Fruit fly (Drosophila melanogaster) whole organism, embryonic: ENCODE measurements around the gene CG31459.

Experiments used
- BEAF-32 ChIP-seq: fragments of 200-800 bp; sonication (Bioruptor generic); optimal IDR thresholded peaks from 3 replicates; lab custom pipeline; 2017; ENCODE audit warnings: missing biosample characterization, missing genetic modification characterization, mild to moderate bottlenecking, moderate library complexity, missing genetic modification reagents
- Blimp-1 ChIP-seq: fragments of 200-800 bp; sonication (Bioruptor generic); optimal IDR thresholded peaks from 3 replicates; lab custom pipeline; 2018; ENCODE audit warnings: missing biosample characterization, missing genetic modification characterization, mild to moderate bottlenecking, moderate library complexity, missing genetic modification reagents
- BtbVII ChIP-seq: fragments of 200-800 bp; sonication (Bioruptor generic); optimal IDR thresholded peaks from 3 replicates; lab custom pipeline; 2017; ENCODE audit warnings: missing biosample characterization, mild to moderate bottlenecking, missing genetic modification characterization
- CG1024 ChIP-seq: fragments of 200-800 bp; sonication (Bioruptor generic); IDR thresholded peaks from 2 replicates; pipeline ENCODE4 v1.3.6; 2022; ENCODE audit warnings: missing biosample characterization, missing genetic modification characterization
- CG10431 ChIP-seq: fragments of 200-800 bp; sonication (Bioruptor generic); optimal IDR thresholded peaks from 3 replicates; lab custom pipeline; 2018; ENCODE audit warnings: missing biosample characterization, mild to moderate bottlenecking, missing genetic modification characterization
- CG10979 ChIP-seq: fragments of 200-800 bp; sonication (Bioruptor generic); optimal IDR thresholded peaks from 2 replicates; lab custom pipeline; 2018; ENCODE audit warnings: missing biosample characterization, mild to moderate bottlenecking, missing genetic modification characterization, moderate library complexity
- CG13894 ChIP-seq: fragments of 200-800 bp; sonication (Bioruptor generic); optimal IDR thresholded peaks from 3 replicates; lab custom pipeline; 2018; ENCODE audit warnings: missing biosample characterization, mild to moderate bottlenecking, missing genetic modification characterization, moderate library complexity
- CG14667 ChIP-seq: fragments of 200-800 bp; sonication (Bioruptor generic); IDR thresholded peaks from 2 replicates; pipeline ENCODE4 v1.3.6; 2022; ENCODE audit warnings: missing biosample characterization, missing genetic modification characterization
- CG15011 ChIP-seq: fragments of 200-800 bp; sonication (Bioruptor generic); optimal IDR thresholded peaks from 3 replicates; lab custom pipeline; 2018; ENCODE audit warnings: missing biosample characterization, mild to moderate bottlenecking, missing genetic modification characterization
- CG1603 ChIP-seq: fragments of 200-800 bp; sonication (Bioruptor generic); optimal IDR thresholded peaks from 2 replicates; lab custom pipeline; 2019; ENCODE audit warnings: missing biosample characterization, mild to moderate bottlenecking, missing genetic modification characterization, moderate library complexity
- CG17361 ChIP-seq: fragments of 200-800 bp; sonication (Bioruptor generic); IDR thresholded peaks from 3 replicates; pipeline ENCODE4 v1.3.6; 2022; ENCODE audit warnings: missing biosample characterization, missing genetic modification characterization
- CG17385 ChIP-seq: fragments of 200-800 bp; sonication (Bioruptor generic); optimal IDR thresholded peaks from 3 replicates; lab custom pipeline; 2018; ENCODE audit warnings: missing biosample characterization, mild to moderate bottlenecking, missing genetic modification characterization
- CG32772 ChIP-seq: fragments of 200-800 bp; sonication (Bioruptor generic); IDR thresholded peaks from 2 replicates; pipeline ENCODE4 v1.3.6; 2022; ENCODE audit warnings: missing biosample characterization, missing genetic modification characterization
- CG43689 ChIP-seq: fragments of 200-800 bp; sonication (Bioruptor generic); IDR thresholded peaks from 2 replicates; pipeline ENCODE4 v1.3.6; 2022; ENCODE audit warnings: missing biosample characterization, missing genetic modification characterization
- CG4404 ChIP-seq: fragments of 200-800 bp; sonication (Bioruptor generic); IDR thresholded peaks from 2 replicates; pipeline ENCODE4 v1.3.6; 2022; ENCODE audit warnings: missing biosample characterization, missing genetic modification characterization
- CG6813 ChIP-seq: fragments of 200-800 bp; sonication (Bioruptor generic); optimal IDR thresholded peaks from 2 replicates; lab custom pipeline; 2017; ENCODE audit warnings: missing biosample characterization, missing genetic modification characterization, mild to moderate bottlenecking, moderate library complexity, missing genetic modification reagents
- CG7987 ChIP-seq: fragments of 200-800 bp; sonication (Bioruptor generic); optimal IDR thresholded peaks from 2 replicates; lab custom pipeline; 2018; ENCODE audit warnings: missing biosample characterization, mild to moderate bottlenecking, missing genetic modification characterization, moderate library complexity
- Deaf1 ChIP-seq: fragments of 200-800 bp; optimal IDR thresholded peaks from 3 replicates; lab custom pipeline; 2019; ENCODE audit warnings: missing biosample characterization, mild to moderate bottlenecking, missing genetic modification characterization, moderate library complexity
- Dip2 ChIP-seq: fragments of 200-800 bp; sonication (Bioruptor generic); IDR thresholded peaks from 2 replicates; pipeline ENCODE4 v1.3.6; 2022; ENCODE audit warnings: missing biosample characterization, missing genetic modification characterization
- Elba2 ChIP-seq: fragments of 200-800 bp; sonication (Bioruptor generic); optimal IDR thresholded peaks from 3 replicates; lab custom pipeline; 2016; ENCODE audit warnings: missing biosample characterization, missing genetic modification characterization
- HLH54F ChIP-seq: fragments of 200-800 bp; sonication (Bioruptor generic); optimal IDR thresholded peaks from 3 replicates; lab custom pipeline; 2016; ENCODE audit warnings: missing biosample characterization, missing genetic modification characterization
- Hsf ChIP-seq: fragments of 200-800 bp; sonication (Bioruptor generic); optimal IDR thresholded peaks from 3 replicates; lab custom pipeline; 2016; ENCODE audit warnings: missing biosample characterization, missing genetic modification characterization
- Lim3 ChIP-seq: fragments of 200-800 bp; sonication (Bioruptor generic); IDR thresholded peaks from 2 replicates; pipeline ENCODE4 v1.3.6; 2022; ENCODE audit warnings: missing biosample characterization, missing genetic modification characterization
- Med ChIP-seq: fragments of 200-800 bp; sonication (Bioruptor generic); peaks from one replicate; lab custom pipeline; 2016; ENCODE audit warnings: missing biosample characterization, missing genetic modification characterization, mild to moderate bottlenecking, inconsistent platforms, moderate library complexity
- NFAT ChIP-seq: fragments of 200-800 bp; sonication (Bioruptor generic); IDR thresholded peaks from 2 replicates; pipeline ENCODE4 v1.3.6; 2022; ENCODE audit warnings: missing biosample characterization, missing genetic modification characterization
- Nf-YA ChIP-seq: fragments of 200-800 bp; sonication (Bioruptor generic); IDR thresholded peaks from 2 replicates; pipeline ENCODE4 v1.3.6; 2022; ENCODE audit warnings: missing biosample characterization, missing genetic modification characterization
- Optix ChIP-seq: fragments of 200-800 bp; sonication (Bioruptor generic); IDR thresholded peaks from 3 replicates; pipeline ENCODE4 v1.3.6; 2022; ENCODE audit warnings: missing biosample characterization, missing genetic modification characterization
- Sox100B ChIP-seq: fragments of 200-800 bp; sonication (Bioruptor generic); optimal IDR thresholded peaks from 3 replicates; lab custom pipeline; 2018; ENCODE audit warnings: missing biosample characterization, mild to moderate bottlenecking, missing genetic modification characterization
- Spps ChIP-seq: fragments of 200-800 bp; sonication (Bioruptor generic); optimal IDR thresholded peaks from 2 replicates; lab custom pipeline; 2018; ENCODE audit warnings: missing biosample characterization, mild to moderate bottlenecking, missing genetic modification characterization
- aop ChIP-seq: fragments of 200-800 bp; sonication (Bioruptor generic); IDR thresholded peaks from 2 replicates; pipeline ENCODE4 v1.3.6; 2022; ENCODE audit warnings: missing biosample characterization, missing genetic modification characterization
- bcd ChIP-seq: fragments of 200-800 bp; sonication (Bioruptor generic); optimal IDR thresholded peaks from 2 replicates; lab custom pipeline; 2017; ENCODE audit warnings: missing biosample characterization, mild to moderate bottlenecking, missing genetic modification characterization
- bsh ChIP-seq, 2 experiments: fragments of 200-800 bp; sonication (Bioruptor generic); optimal IDR thresholded peaks; 2 replicates each; lab custom pipeline; 2017 to 2018; ENCODE audit warnings: mild to moderate bottlenecking in 2 of 2, missing biosample characterization in 2 of 2, missing genetic modification characterization in 2 of 2, moderate library complexity in 1 of 2
- crc ChIP-seq: fragments of 200-800 bp; sonication (Bioruptor generic); optimal IDR thresholded peaks from 2 replicates; lab custom pipeline; 2016; ENCODE audit warnings: missing biosample characterization, missing genetic modification characterization
- cwo ChIP-seq: fragments of 200-800 bp; sonication (Bioruptor generic); optimal IDR thresholded peaks from 3 replicates; lab custom pipeline; 2017; ENCODE audit warnings: missing biosample characterization, missing genetic modification characterization, mild to moderate bottlenecking, moderate library complexity, missing genetic modification reagents
- dimm ChIP-seq: fragments of 200-800 bp; sonication (Bioruptor generic); IDR thresholded peaks from 2 replicates; pipeline ENCODE4 v1.3.6; 2022; ENCODE audit warnings: missing biosample characterization, missing genetic modification characterization
- eve ChIP-seq, 2 experiments: fragments of >200 bp; optimal IDR thresholded peaks; 2 replicates each; lab custom pipeline; 2017; ENCODE audit warnings: missing biosample characterization in 2 of 2, missing genetic modification characterization in 2 of 2
- exex ChIP-seq: fragments of 200-800 bp; sonication (Bioruptor generic); optimal IDR thresholded peaks from 4 replicates; lab custom pipeline; 2018; ENCODE audit warnings: missing biosample characterization, mild to moderate bottlenecking, missing genetic modification characterization, moderate library complexity
- ftz-f1 ChIP-seq: fragments of 200-800 bp; sonication (Bioruptor generic); optimal IDR thresholded peaks from 2 replicates; lab custom pipeline; 2016; ENCODE audit warnings: missing biosample characterization, missing genetic modification characterization
- gt ChIP-seq: fragments of 200-800 bp; sonication (Bioruptor generic); IDR thresholded peaks from 2 replicates; pipeline ENCODE4 v1.3.6; 2022; ENCODE audit warnings: missing biosample characterization, missing genetic modification characterization
- ind ChIP-seq: fragments of 200-800 bp; sonication (Bioruptor generic); optimal IDR thresholded peaks from 3 replicates; lab custom pipeline; 2016; ENCODE audit warnings: missing biosample characterization, missing genetic modification characterization
- jigr1 ChIP-seq: fragments of 200-800 bp; sonication (Bioruptor generic); IDR thresholded peaks from 3 replicates; pipeline ENCODE4 v1.3.6; 2022; ENCODE audit warnings: missing biosample characterization, missing genetic modification characterization
- luna ChIP-seq: fragments of 200-800 bp; sonication (Bioruptor generic); optimal IDR thresholded peaks from 2 replicates; lab custom pipeline; 2016; ENCODE audit warnings: missing biosample characterization, missing genetic modification characterization
- onecut ChIP-seq: fragments of 200-800 bp; sonication (Bioruptor generic); IDR thresholded peaks from 2 replicates; pipeline ENCODE4 v1.3.6; 2022; ENCODE audit warnings: missing biosample characterization, missing genetic modification characterization
- pb ChIP-seq: fragments of 200-800 bp; sonication (Bioruptor generic); optimal IDR thresholded peaks from 3 replicates; lab custom pipeline; 2016; ENCODE audit warnings: missing biosample characterization, missing genetic modification characterization
- pzg ChIP-seq: fragments of 200-800 bp; sonication (Bioruptor generic); optimal IDR thresholded peaks from 3 replicates; lab custom pipeline; 2018; ENCODE audit warnings: missing biosample characterization, mild to moderate bottlenecking, missing genetic modification characterization, moderate library complexity
- seq ChIP-seq: fragments of 200-800 bp; sonication (Bioruptor generic); IDR thresholded peaks from 2 replicates; pipeline ENCODE4 v1.3.6; 2022; ENCODE audit warnings: missing biosample characterization, missing genetic modification characterization
- slou ChIP-seq: fragments of 200-800 bp; sonication (Bioruptor generic); optimal IDR thresholded peaks from 3 replicates; lab custom pipeline; 2016; ENCODE audit warnings: missing biosample characterization, missing genetic modification characterization
- ssp ChIP-seq: fragments of 200-800 bp; sonication (Bioruptor generic); IDR thresholded peaks from 2 replicates; pipeline ENCODE4 v1.3.6; 2022; ENCODE audit warnings: missing biosample characterization, missing genetic modification characterization
- trh ChIP-seq: fragments of 200-800 bp; sonication (Bioruptor generic); optimal IDR thresholded peaks from 2 replicates; lab custom pipeline; 2016; ENCODE audit warnings: missing biosample characterization, missing genetic modification characterization
- vfl ChIP-seq: fragments of 200-800 bp; sonication (Bioruptor generic); optimal IDR thresholded peaks from 2 replicates; lab custom pipeline; 2016; ENCODE audit warnings: missing biosample characterization, missing genetic modification characterization
- zf30C ChIP-seq: fragments of 200-800 bp; sonication (Bioruptor generic); optimal IDR thresholded peaks from 3 replicates; lab custom pipeline; 2018; ENCODE audit warnings: missing biosample characterization, mild to moderate bottlenecking, missing genetic modification characterization

Gene CG31459

dm6 chr3R:19889603-19890187 is 49.0 kb downstream of the CG31459 start (continued):
- peak; percentile 73 for TF ChIP-seq ind
- no peak for TF ChIP-seq CG43689
- TF ChIP-seq CG13894 = peak; percentile 17
- no peak for TF ChIP-seq jigr1
- TF ChIP-seq pzg (GFP tag; lab: Kevin White, UChicago) = no peak
- peak; percentile 65 for TF ChIP-seq CG15011 (GFP tag; lab: Kevin White, UChicago)
- peak in 1 of 2 experiments; percentile 52 for TF ChIP-seq bsh (GFP tag; optimal IDR thresholded peaks at IDR 0.05; lab: Kevin White, UChicago)
- TF ChIP-seq Blimp-1 (GFP tag; lab: Kevin White, UChicago) = peak; percentile 76
- TF ChIP-seq BEAF-32 (GFP tag; lab: Kevin White, UChicago) = no peak
- no peak for TF ChIP-seq zf30C (GFP tag; lab: Kevin White, UChicago)
- TF ChIP-seq Optix (GFP tag; lab: Robert Waterston, UW) = no peak
- no peak for TF ChIP-seq trh
- TF ChIP-seq Dip2 = no peak
- no peak for TF ChIP-seq ftz-f1
- peak; percentile 22; the same call in 1 of the 2 replicates for TF ChIP-seq Nf-YA (GFP tag; lab: Robert Waterston, UW)
- peak; percentile 13; the same call in 1 of the 2 replicates for TF ChIP-seq seq (GFP tag; lab: Robert Waterston, UW)
- TF ChIP-seq Sox100B (GFP tag; lab: Kevin White, UChicago) = peak; percentile 83
- TF ChIP-seq bcd (GFP tag; lab: Kevin White, UChicago) = peak; percentile 79
- TF ChIP-seq slou (GFP tag; lab: Kevin White, UChicago) = no peak
- peak; percentile 72 for TF ChIP-seq Med (GFP tag; lab: Kevin White, UChicago)
- TF ChIP-seq exex (tag; lab: Kevin White, UChicago) = peak; percentile 69
- no peak for TF ChIP-seq CG4404 (GFP tag; lab: Robert Waterston, UW)
- TF ChIP-seq Elba2 (GFP tag; lab: Kevin White, UChicago) = no peak
- no peak for TF ChIP-seq crc (GFP tag; lab: Kevin White, UChicago)
- no peak for TF ChIP-seq dimm (GFP tag; lab: Robert Waterston, UW)
- no peak for TF ChIP-seq ssp (GFP tag; lab: Robert Waterston, UW)
- TF ChIP-seq CG6813 (GFP tag; lab: Kevin White, UChicago) = peak; percentile 74
- TF ChIP-seq Lim3 (GFP tag; lab: Robert Waterston, UW) = no peak
- no peak for TF ChIP-seq CG1024
- peak; percentile 64 for TF ChIP-seq CG17385 (GFP tag; lab: Kevin White, UChicago)
- no peak for TF ChIP-seq pb (GFP tag; lab: Kevin White, UChicago)
- TF ChIP-seq aop = no peak
- no peak for TF ChIP-seq Hsf (GFP tag; lab: Kevin White, UChicago)
- TF ChIP-seq BtbVII (GFP tag; lab: Kevin White, UChicago) = peak; percentile 87
- peak; percentile 66 for TF ChIP-seq Deaf1
- no peak for TF ChIP-seq CG32772 (GFP tag; lab: Robert Waterston, UW)
- TF ChIP-seq onecut (GFP tag; lab: Robert Waterston, UW) = peak; percentile 38; the same call in 1 of the 2 replicates
- TF ChIP-seq vfl (GFP tag; lab: Kevin White, UChicago) = no peak
- TF ChIP-seq eve (GFP tag; optimal IDR thresholded peaks at IDR 0.05; lab: Kevin White, UChicago) = no peak
- TF ChIP-seq CG14667 (GFP tag; lab: Robert Waterston, UW) = no peak
- peak; percentile 62 for TF ChIP-seq CG7987 (GFP tag; lab: Kevin White, UChicago)
- no peak for TF ChIP-seq NFAT (GFP tag; lab: Robert Waterston, UW)
- TF ChIP-seq CG10431 (GFP tag; lab: Kevin White, UChicago) = no peak
- no peak for TF ChIP-seq CG1603 (tag; lab: Kevin White, UChicago)
- peak; percentile 27 for TF ChIP-seq Spps (tag; lab: Kevin White, UChicago)
- no peak for TF ChIP-seq gt
- peak; percentile 75 for TF ChIP-seq CG10979 (tag; lab: Kevin White, UChicago)
- TF ChIP-seq HLH54F (GFP tag; lab: Kevin White, UChicago) = peak; percentile 4
- TF ChIP-seq luna (GFP tag; lab: Kevin White, UChicago) = no peak
- TF ChIP-seq cwo (GFP tag; lab: Kevin White, UChicago) = peak; percentile 84
- TF ChIP-seq CG17361 (GFP tag; lab: Robert Waterston, UW) = peak; percentile 78
